Worm (Caenorhabditis elegans) whole organism, mixed stage, embryonic: Measurements from ENCODE around the gene C40H5.2.

ENCODE experiments used
- flh-1 ChIP-seq: fragments of 200-800 bp; sonication (Bioruptor generic); optimal IDR thresholded peaks from 2 replicates; lab custom pipeline; 2018; ENCODE audit warnings: mild to moderate bottlenecking, missing genetic modification characterization, moderate library complexity, missing compliant biosample characterization
- hlh-1 ChIP-seq: fragments of 150-350 bp; optimal IDR thresholded peaks from 2 replicates; lab custom pipeline; 2014; ENCODE audit warnings: missing biosample characterization, missing genetic modification reagents, missing genetic modification characterization
- lin-13 ChIP-seq: fragments of 150-350 bp; optimal IDR thresholded peaks from 2 replicates; lab custom pipeline; 2014; ENCODE audit warnings: missing biosample characterization, missing genetic modification characterization
- lsy-2 ChIP-seq: fragments of 150-350 bp; optimal IDR thresholded peaks from 2 replicates; lab custom pipeline; 2014; ENCODE audit warnings: missing biosample characterization, missing genetic modification characterization
- mep-1 ChIP-seq: fragments of 150-350 bp; optimal IDR thresholded peaks from 2 replicates; lab custom pipeline; 2017; ENCODE audit warnings: missing biosample characterization, missing genetic modification reagents, missing genetic modification characterization, inconsistent platforms
- nhr-12 ChIP-seq: fragments of 150-350 bp; optimal IDR thresholded peaks from 2 replicates; lab custom pipeline; 2014; ENCODE audit warnings: missing biosample characterization, missing genetic modification characterization
- nhr-237 ChIP-seq: fragments of 150-350 bp; optimal IDR thresholded peaks from 2 replicates; lab custom pipeline; 2014; ENCODE audit warnings: missing biosample characterization, missing genetic modification characterization
- snpc-4 ChIP-seq: fragments of 150-350 bp; optimal IDR thresholded peaks from 2 replicates; lab custom pipeline; 2014; ENCODE audit warnings: missing biosample characterization, missing genetic modification characterization
- unc-39 ChIP-seq: fragments of 150-350 bp; optimal IDR thresholded peaks from 2 replicates; lab custom pipeline; 2014; ENCODE audit warnings: missing biosample characterization, missing genetic modification characterization
- unc-62 ChIP-seq: fragments of 150-350 bp; optimal IDR thresholded peaks from 2 replicates; lab custom pipeline; 2014; ENCODE audit warnings: missing biosample characterization, missing genetic modification reagents, missing genetic modification characterization
- zip-8 ChIP-seq: fragments of 150-350 bp; optimal IDR thresholded peaks from 2 replicates; lab custom pipeline; 2014; ENCODE audit warnings: missing biosample characterization, missing genetic modification characterization
- ztf-11 ChIP-seq: fragments of 150-350 bp; optimal IDR thresholded peaks from 2 replicates; lab custom pipeline; 2014; ENCODE audit warnings: missing biosample characterization, missing genetic modification characterization

DNA sequence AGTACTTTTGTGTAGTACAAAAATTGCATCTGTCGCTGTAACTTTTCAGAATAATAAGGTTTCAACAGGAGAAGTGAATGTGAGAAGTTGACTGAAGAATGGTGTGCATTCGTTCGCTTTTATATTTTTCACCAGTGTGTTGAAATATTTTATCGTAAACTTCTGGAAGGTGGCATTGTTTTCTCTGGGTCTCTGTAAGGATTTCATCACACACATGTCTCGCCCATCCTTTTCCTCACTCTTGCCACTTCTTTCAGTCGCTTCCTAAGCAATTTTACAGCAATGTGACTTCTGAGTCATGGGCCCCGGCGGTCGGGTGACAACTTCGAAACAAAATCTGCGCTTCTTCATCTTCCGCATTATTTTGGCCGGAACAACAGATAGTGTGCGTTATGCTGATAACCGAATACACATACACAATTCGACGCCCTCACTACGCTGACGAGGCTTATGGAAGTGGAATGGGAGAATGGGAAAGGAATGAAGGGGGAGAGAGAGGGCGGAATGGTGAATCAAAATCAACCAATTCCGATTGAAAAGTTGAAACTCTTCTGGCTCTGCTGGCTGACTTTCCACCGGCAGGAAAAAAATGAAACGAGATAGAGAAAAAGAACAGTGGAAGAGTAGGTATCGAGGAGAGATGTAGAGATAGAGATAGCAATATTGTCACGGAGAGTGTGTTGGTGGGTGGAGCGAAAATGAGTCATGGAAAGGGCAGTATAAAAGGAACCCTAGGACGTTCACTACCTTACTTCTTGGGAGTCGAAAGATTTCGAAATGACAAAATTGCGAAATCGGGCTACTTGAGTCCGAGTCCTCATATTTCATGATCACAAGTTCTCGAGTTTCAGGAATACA, 45.7 kb downstream of the C40H5.2 start:
- TF ChIP-seq flh-1 (no peak), unc-39 (tag; lab: Kevin White, UChicago) (no peak), snpc-4 (tag; lab: Kevin White, UChicago) (no peak), unc-62 (GFP tag; lab: Kevin White, UChicago) (no peak), lin-13 (tag; lab: Kevin White, UChicago) (no peak), zip-8 (tag; lab: Kevin White, UChicago) (no peak), lsy-2 (tag; lab: Kevin White, UChicago) (no peak), mep-1 (tag; lab: Kevin White, UChicago) (no peak), nhr-12 (tag; lab: Kevin White, UChicago) (no peak), ztf-11 (no peak), nhr-237 (tag; lab: Kevin White, UChicago) (no peak), hlh-1 (no peak)
